Worm (Caenorhabditis elegans) whole organism, L1 larva: ENCODE results near the gene fbxa-221.
"Not testable (repeated sequence)": the region's sequence is repeated elsewhere in the genome, so short reads cannot be mapped to it uniquely, and the experiment has no call there.

Source experiments
- ama-1 ChIP-seq: fragments of 150-350 bp; optimal IDR thresholded peaks from 2 replicates; lab custom pipeline; 2014
- efl-1 ChIP-seq, 4 experiments: fragments of 150-350 bp; optimal IDR thresholded peaks in 3 of 4; peaks in 1 of 4; 1 replicate in 1 of 4; 2 replicates in 3 of 4; lab custom pipeline; 2014; ENCODE audit warnings: missing biosample characterization in 2 of 4, missing genetic modification characterization in 2 of 4, missing genetic modification reagents in 2 of 4
- egl-27 ChIP-seq, 2 experiments: fragments of 150-350 bp in 1 of 2; sonication (generic microtip); optimal IDR thresholded peaks; 3 replicates each; lab custom pipeline; 2017 to 2018; ENCODE audit warnings: missing biosample characterization in 2 of 2, missing genetic modification characterization in 2 of 2, missing genetic modification reagents in 2 of 2
- elt-3 ChIP-seq, 6 experiments: fragments of 150-350 bp in 1 of 6; sonication (generic microtip); optimal IDR thresholded peaks; 2 replicates each; lab custom pipeline; 2017 to 2018; ENCODE audit warnings: missing biosample characterization in 6 of 6, missing genetic modification characterization in 6 of 6, inconsistent platforms in 1 of 6
- fkh-8 ChIP-seq: sonication (generic microtip); optimal IDR thresholded peaks from 2 replicates; lab custom pipeline; 2016; ENCODE audit warnings: mild to moderate bottlenecking, missing genetic modification characterization, missing compliant biosample characterization
- hpl-2 ChIP-seq: fragments of 150-350 bp; optimal IDR thresholded peaks from 2 replicates; lab custom pipeline; 2014; ENCODE audit warnings: missing biosample characterization, missing genetic modification reagents, missing genetic modification characterization
- lin-13 ChIP-seq: fragments of 150-350 bp; optimal IDR thresholded peaks from 2 replicates; lab custom pipeline; 2014; ENCODE audit warnings: missing biosample characterization, missing genetic modification reagents, missing genetic modification characterization
- nhr-19 ChIP-seq: fragments of 200-800 bp; sonication (Bioruptor generic); conservative IDR thresholded peaks from 2 replicates; pipeline ENCODE4 v1.3.6; 2022; ENCODE audit warnings: missing genetic modification characterization, missing compliant biosample characterization
- nhr-28 ChIP-seq: fragments of 150-350 bp; optimal IDR thresholded peaks from 2 replicates; lab custom pipeline; 2014; ENCODE audit warnings: missing biosample characterization, missing genetic modification characterization
- rnt-1 ChIP-seq: sonication (generic microtip); optimal IDR thresholded peaks from 2 replicates; lab custom pipeline; 2016; ENCODE audit warnings: mild to moderate bottlenecking, missing genetic modification characterization, moderate library complexity, missing compliant biosample characterization
- unc-62 ChIP-seq: fragments of 150-350 bp; optimal IDR thresholded peaks from 2 replicates; lab custom pipeline; 2014; ENCODE audit warnings: missing biosample characterization, missing genetic modification reagents, missing genetic modification characterization
- unc-86 ChIP-seq: sonication (generic microtip); optimal IDR thresholded peaks from 2 replicates; lab custom pipeline; 2016; ENCODE audit warnings: missing genetic modification characterization, missing compliant biosample characterization

DNA sequence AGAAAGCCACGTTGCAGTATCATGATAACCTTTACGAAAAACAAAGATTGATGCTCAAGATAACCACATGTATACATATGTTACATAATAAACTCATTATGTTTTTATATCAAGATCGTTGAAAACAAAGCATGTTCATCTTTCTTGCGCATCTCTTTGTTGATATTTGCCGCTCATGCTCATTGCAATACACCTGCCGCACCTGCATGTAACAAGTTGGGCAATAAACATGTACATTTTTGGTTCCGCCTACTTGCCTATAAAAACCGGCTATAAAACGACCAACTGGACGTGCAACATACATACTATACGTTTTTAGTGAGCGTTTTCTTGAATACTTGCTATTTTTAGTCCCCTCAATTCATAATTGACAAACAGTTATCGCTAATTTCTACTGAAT, 4.9 kb downstream of the fbxa-221 start, which contains the start of gene fbxa-16:
- TF ChIP-seq rnt-1 (tag; lab: Kevin White, UChicago); ama-1 (lab: Kevin White, UChicago); efl-1 (optimal IDR thresholded peaks at IDR 0.05; lab: Kevin White, UChicago); efl-1 (GFP tag; optimal IDR thresholded peaks at IDR 0.05 in 1 of 2; lab: Kevin White, UChicago); unc-62; unc-86; nhr-28 (tag; lab: Kevin White, UChicago); hpl-2; lin-13; fkh-8 (tag; lab: Kevin White, UChicago); egl-27 (tag; optimal IDR thresholded peaks at IDR 0.05; lab: Kevin White, UChicago); elt-3 (tag; optimal IDR thresholded peaks at IDR 0.05; lab: Kevin White, UChicago); nhr-19 (GFP tag; lab: Robert Waterston, UW): not testable (repeated sequence)
